Fruit fly (Drosophila melanogaster): ENCODE measurements around the gene RpL34b.

DNA sequence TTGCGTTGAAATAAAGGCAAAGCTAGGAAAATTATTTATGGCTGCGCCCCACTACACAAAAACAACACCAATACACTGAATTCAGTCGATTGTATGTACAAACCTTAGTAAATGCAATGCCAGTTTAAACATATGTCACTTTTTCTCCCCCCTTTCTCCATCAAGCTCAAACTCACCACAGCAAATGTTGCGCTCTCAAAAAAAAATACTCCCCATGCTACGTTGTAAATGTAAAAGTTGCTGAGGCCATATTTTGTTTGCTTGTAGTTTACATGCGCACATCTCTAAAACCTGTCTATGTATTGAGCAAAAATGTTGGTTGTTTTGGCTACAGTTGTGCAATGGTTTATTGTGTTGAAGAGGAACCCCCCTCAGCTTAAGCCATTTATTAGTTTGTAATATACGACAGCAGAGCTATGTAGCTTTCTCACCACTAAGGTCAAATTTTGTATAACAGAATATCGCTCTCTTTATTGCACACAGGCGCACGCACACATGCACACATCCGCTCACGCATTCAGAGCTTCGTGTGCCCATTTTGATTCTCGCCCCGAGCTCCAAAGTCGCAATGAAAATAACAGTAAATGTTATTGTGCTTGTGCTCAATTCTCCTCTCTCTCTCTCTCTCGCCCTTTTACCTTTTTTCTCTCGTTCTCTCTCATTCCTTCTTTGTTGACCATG is 48.3 kb downstream of the RpL34b start:
- TF ChIP-seq psq (optimal IDR thresholded peaks at IDR 0.05) (no peak), Dll (optimal IDR thresholded peaks at IDR 0.05) (no peak), EcR (GFP tag; optimal IDR thresholded peaks at IDR 0.05) (no peak), usp (GFP tag; optimal IDR thresholded peaks at IDR 0.05) (no peak), CG8478 (optimal IDR thresholded peaks at IDR 0.05) (no peak), pan (optimal IDR thresholded peaks at IDR 0.05) (no peak)

All from whole organism.